Worm (Caenorhabditis elegans): ENCODE data around the gene F26A1.4.

F26A1.4 gene

ce11 chrIII:4826606-4827005 lies 9.3 kb downstream of the F26A1.4 start, which contains the start of gene F26A1.3:
TSS of gene F26A1.3 (plus strand) at chrIII:4826906.
- TF ChIP-seq lsy-2 (tag; optimal IDR thresholded peaks at IDR 0.05) (no peak), mep-1 (tag; optimal IDR thresholded peaks at IDR 0.05) (no peak), snpc-4 (tag; optimal IDR thresholded peaks at IDR 0.05) (no peak), nhr-76 (tag; optimal IDR thresholded peaks at IDR 0.05) (no peak), lin-13 (tag; optimal IDR thresholded peaks at IDR 0.05) (no peak), sptf-1 (tag; optimal IDR thresholded peaks at IDR 0.05) (no peak), elt-3 (tag; optimal IDR thresholded peaks at IDR 0.05) (no peak), elt-1 (tag; optimal IDR thresholded peaks at IDR 0.05; ENCODE audit: borderline replicate concordance, insufficient read depth) (no peak), zip-8 (tag; optimal IDR thresholded peaks at IDR 0.05) (no peak), nhr-237 (tag; optimal IDR thresholded peaks at IDR 0.05) (no peak), ceh-39 (tag; optimal IDR thresholded peaks at IDR 0.05) (no peak), bed-3 (GFP tag; optimal IDR thresholded peaks at IDR 0.05) (no peak), pha-4 (tag; optimal IDR thresholded peaks at IDR 0.05) (no peak), ztf-11 (tag; optimal IDR thresholded peaks at IDR 0.05) (no peak)

- TF ChIP-seq drap-1 (GFP tag; optimal IDR thresholded peaks at IDR 0.05) = no peak
- no peak for TF ChIP-seq elt-3 (tag; optimal IDR thresholded peaks at IDR 0.05)
- no peak for TF ChIP-seq unc-120 (tag; optimal IDR thresholded peaks at IDR 0.05; ENCODE audit: poor library complexity, severe bottlenecking)
- TF ChIP-seq nhr-12 (tag; optimal IDR thresholded peaks at IDR 0.05) = no peak
- no peak for TF ChIP-seq cnd-1 (tag; optimal IDR thresholded peaks at IDR 0.05)
- no peak for TF ChIP-seq flh-1 (GFP tag; optimal IDR thresholded peaks at IDR 0.05)
- no peak for TF ChIP-seq unc-62 (GFP tag; optimal IDR thresholded peaks at IDR 0.05)
- TF ChIP-seq nhr-76 (tag; optimal IDR thresholded peaks at IDR 0.05) = no peak
These were observed 12.1 kb downstream of the F26A1.4 start, which contains the start of gene F26A1.9 for ce11 chrIII:4829440-4829839. TSS of gene F26A1.9 (minus strand) at chrIII:4829540.

ce11 chrIII:4830207-4830606 lies 12.9 kb downstream of the F26A1.4 start, which contains the start of gene nspd-9:
TSS of gene nspd-9 (minus strand) at chrIII:4830307.
- TF ChIP-seq hlh-1 (tag; optimal IDR thresholded peaks at IDR 0.05) (no peak), mls-2 (tag; optimal IDR thresholded peaks at IDR 0.05) (no peak)

- no peak for TF ChIP-seq lin-13 (tag; optimal IDR thresholded peaks at IDR 0.05)
- no peak for TF ChIP-seq hlh-1 (tag; optimal IDR thresholded peaks at IDR 0.05)
- no peak for TF ChIP-seq drap-1 (GFP tag; optimal IDR thresholded peaks at IDR 0.05)
- no peak for TF ChIP-seq nhr-2 (tag; optimal IDR thresholded peaks at IDR 0.05)
- no peak for TF ChIP-seq ham-2 (GFP tag; optimal IDR thresholded peaks at IDR 0.05)
- no peak for TF ChIP-seq sem-2 (GFP tag; optimal IDR thresholded peaks at IDR 0.05)
- TF ChIP-seq zip-8 (tag; optimal IDR thresholded peaks at IDR 0.05) = no peak
- no peak for TF ChIP-seq ceh-83 (GFP tag; optimal IDR thresholded peaks at IDR 0.05)
- no peak for TF ChIP-seq unc-120 (tag; optimal IDR thresholded peaks at IDR 0.05; ENCODE audit: poor library complexity, severe bottlenecking)
- TF ChIP-seq mep-1 (tag; optimal IDR thresholded peaks at IDR 0.05) = no peak
- no peak for TF ChIP-seq mab-5 (tag; optimal IDR thresholded peaks at IDR 0.05)
- TF ChIP-seq flh-1 (GFP tag; optimal IDR thresholded peaks at IDR 0.05) = no peak
- no peak for TF ChIP-seq ceh-39 (tag; optimal IDR thresholded peaks at IDR 0.05)
- TF ChIP-seq cnd-1 (tag; optimal IDR thresholded peaks at IDR 0.05) = no peak
- TF ChIP-seq ztf-11 (tag; optimal IDR thresholded peaks at IDR 0.05) = no peak
- no peak for TF ChIP-seq nhr-76 (tag; optimal IDR thresholded peaks at IDR 0.05)
- TF ChIP-seq lsy-2 (tag; optimal IDR thresholded peaks at IDR 0.05) = no peak
- no peak for TF ChIP-seq unc-62 (GFP tag; optimal IDR thresholded peaks at IDR 0.05)
- no peak for TF ChIP-seq nhr-28 (tag; optimal IDR thresholded peaks at IDR 0.05)
These were observed 20.1 kb downstream of the F26A1.4 start, which contains the start of the genes acbp-7 and F26A1.19 for ce11 chrIII:4837429-4837828. TSS of gene acbp-7 (plus strand) at chrIII:4837729. TSS of gene F26A1.19 (plus strand) at chrIII:4837731.

ce11 chrIII:4842173-4842572 lies 24.8 kb downstream of the F26A1.4 start, which contains the start of gene clec-156:
TSS of gene clec-156 (minus strand) at chrIII:4842273.
- TF ChIP-seq nhr-237 (tag; optimal IDR thresholded peaks at IDR 0.05) = no peak
- no peak for TF ChIP-seq ceh-43 (GFP tag; optimal IDR thresholded peaks at IDR 0.05)
- TF ChIP-seq mab-5 (tag; optimal IDR thresholded peaks at IDR 0.05) = no peak
- no peak for TF ChIP-seq ceh-83 (GFP tag; optimal IDR thresholded peaks at IDR 0.05)
- no peak for TF ChIP-seq snpc-4 (tag; optimal IDR thresholded peaks at IDR 0.05)
- TF ChIP-seq ztf-11 (tag; optimal IDR thresholded peaks at IDR 0.05) = no peak
- no peak for TF ChIP-seq nhr-76 (tag; optimal IDR thresholded peaks at IDR 0.05)
- no peak for TF ChIP-seq blmp-1 (tag; optimal IDR thresholded peaks at IDR 0.05)
- TF ChIP-seq ces-1 (GFP tag; optimal IDR thresholded peaks at IDR 0.05) = no peak
- no peak for TF ChIP-seq bed-3 (GFP tag; optimal IDR thresholded peaks at IDR 0.05)
- TF ChIP-seq lin-32 (GFP tag; optimal IDR thresholded peaks at IDR 0.05) = no peak
- no peak for TF ChIP-seq drap-1 (GFP tag; optimal IDR thresholded peaks at IDR 0.05)
- no peak for TF ChIP-seq zip-8 (tag; optimal IDR thresholded peaks at IDR 0.05)
- TF ChIP-seq nhr-28 (tag; optimal IDR thresholded peaks at IDR 0.05) = no peak
- TF ChIP-seq nhr-2 (tag; optimal IDR thresholded peaks at IDR 0.05) = no peak
- TF ChIP-seq elt-1 (tag; optimal IDR thresholded peaks at IDR 0.05; ENCODE audit: borderline replicate concordance, insufficient read depth) = no peak
- no peak for TF ChIP-seq lsy-2 (tag; optimal IDR thresholded peaks at IDR 0.05)
- no peak for TF ChIP-seq ham-2 (GFP tag; optimal IDR thresholded peaks at IDR 0.05)
